Fruit fly (Drosophila melanogaster) whole organism, prepupa: ENCODE data around the gene CG5172.

ENCODE experiments used
- CG3919 ChIP-seq: fragments of 200-800 bp; sonication (Bioruptor generic); optimal IDR thresholded peaks from 3 replicates; lab custom pipeline; 2016; ENCODE audit warnings: missing biosample characterization, missing genetic modification characterization
- CG6163 ChIP-seq: fragments of 200-800 bp; sonication (Bioruptor generic); IDR thresholded peaks from 3 replicates; pipeline ENCODE4 v1.3.6; 2022; ENCODE audit warnings: missing biosample characterization, missing genetic modification characterization
- CG6808 ChIP-seq: fragments of 200-800 bp; sonication (Bioruptor generic); optimal IDR thresholded peaks from 3 replicates; lab custom pipeline; 2017; ENCODE audit warnings: missing biosample characterization, missing genetic modification characterization, mild to moderate bottlenecking, moderate library complexity, missing genetic modification reagents
- Hr39 ChIP-seq: fragments of 200-800 bp; sonication (Bioruptor generic); optimal IDR thresholded peaks from 2 replicates; lab custom pipeline; 2016; ENCODE audit warnings: missing biosample characterization, missing genetic modification characterization
- salr ChIP-seq, 2 experiments: fragments of 200-800 bp; sonication (Bioruptor generic); optimal IDR thresholded peaks; 3 replicates each; lab custom pipeline; 2016 to 2018; ENCODE audit warnings: missing biosample characterization in 2 of 2, missing genetic modification characterization in 2 of 2, mild to moderate bottlenecking in 1 of 2

dm6 chrX:17181264-17182198 is 39.7 kb upstream of the CG5172 start:
- TF ChIP-seq CG6808 (GFP tag; lab: Kevin White, UChicago) (no peak), CG3919 (GFP tag; lab: Kevin White, UChicago) (peak; percentile 23), Hr39 (GFP tag; lab: Kevin White, UChicago) (no peak), salr (GFP tag; optimal IDR thresholded peaks at IDR 0.05; lab: Kevin White, UChicago) (no peak), CG6163 (GFP tag; lab: Robert Waterston, UW) (0 out of 3 replicates have a peak, but pooled peaks have one; percentile 21)
